Fruit fly (Drosophila melanogaster) whole organism, embryonic: ENCODE data around the gene Nepl7.

Experiments
- Atf-2 ChIP-seq: fragments of 200-800 bp; sonication (Bioruptor generic); optimal IDR thresholded peaks from 2 replicates; lab custom pipeline; 2016; ENCODE audit warnings: missing biosample characterization, missing genetic modification characterization
- CG11696 ChIP-seq: fragments of 200-800 bp; sonication (Bioruptor generic); IDR thresholded peaks from 2 replicates; pipeline ENCODE4 v1.3.6; 2022; ENCODE audit warnings: missing biosample characterization, missing genetic modification characterization
- CG6683 ChIP-seq: fragments of 200-800 bp; sonication (Bioruptor generic); optimal IDR thresholded peaks from 2 replicates; lab custom pipeline; 2017; ENCODE audit warnings: missing biosample characterization, mild to moderate bottlenecking, missing genetic modification characterization, missing genetic modification reagents
- CG7372 ChIP-seq: fragments of 200-800 bp; sonication (Bioruptor generic); IDR thresholded peaks from 2 replicates; pipeline ENCODE4 v1.3.6; 2022; ENCODE audit warnings: missing biosample characterization, missing genetic modification characterization
- CG8478 ChIP-seq: fragments of >200 bp; optimal IDR thresholded peaks from 2 replicates; lab custom pipeline; 2018
- Jarid2 ChIP-seq: fragments of 200-800 bp; sonication (Bioruptor generic); optimal IDR thresholded peaks from 3 replicates; lab custom pipeline; 2017; ENCODE audit warnings: mild to moderate bottlenecking, missing biosample characterization, missing genetic modification reagents, missing genetic modification characterization
- Nf-YB ChIP-seq: fragments of 200-800 bp; sonication (Bioruptor generic); optimal IDR thresholded peaks from 3 replicates; lab custom pipeline; 2019; ENCODE audit warnings: missing biosample characterization, mild to moderate bottlenecking, missing genetic modification characterization, moderate library complexity
- chn ChIP-seq: fragments of 200-800 bp; sonication (Bioruptor generic); optimal IDR thresholded peaks from 2 replicates; lab custom pipeline; 2016; ENCODE audit warnings: missing biosample characterization, missing genetic modification characterization
- crc ChIP-seq: fragments of 200-800 bp; sonication (Bioruptor generic); optimal IDR thresholded peaks from 2 replicates; lab custom pipeline; 2016; ENCODE audit warnings: missing biosample characterization, missing genetic modification characterization
- hth ChIP-seq: fragments of >200 bp; optimal IDR thresholded peaks from 2 replicates; lab custom pipeline; 2017; ENCODE audit warnings: inconsistent platforms
- kah ChIP-seq: fragments of 200-800 bp; sonication (Bioruptor generic); optimal IDR thresholded peaks from 2 replicates; lab custom pipeline; 2018; ENCODE audit warnings: missing biosample characterization, mild to moderate bottlenecking, missing genetic modification characterization
- lbe ChIP-seq: fragments of 200-800 bp; sonication (Bioruptor generic); optimal IDR thresholded peaks from 2 replicates; lab custom pipeline; 2016; ENCODE audit warnings: missing biosample characterization, mild to moderate bottlenecking, missing genetic modification characterization
- slbo ChIP-seq: fragments of 200-800 bp; sonication (Bioruptor generic); IDR thresholded peaks from 2 replicates; pipeline ENCODE4 v1.3.6; 2022; ENCODE audit warnings: missing biosample characterization, missing genetic modification characterization
- wek ChIP-seq: fragments of 200-800 bp; sonication (Bioruptor generic); optimal IDR thresholded peaks from 3 replicates; lab custom pipeline; 2018; ENCODE audit warnings: missing biosample characterization, mild to moderate bottlenecking, missing genetic modification characterization, moderate library complexity

Nepl7 gene

dm6 chr2L:12618016-12618675 is 51.4 kb downstream of the Nepl7 start (continued):
- TF ChIP-seq CG7372 (GFP tag; lab: Robert Waterston, UW) (peak; percentile 78), lbe (GFP tag; lab: Kevin White, UChicago) (peak; percentile 13), slbo (GFP tag; lab: Robert Waterston, UW) (no peak), wek (GFP tag; lab: Kevin White, UChicago) (no peak), CG6683 (no peak), Nf-YB (GFP tag; lab: Kevin White, UChicago) (peak; percentile 99), Atf-2 (GFP tag; lab: Kevin White, UChicago) (no peak), CG8478 (lab: Kevin White, UChicago) (peak; percentile 82), Jarid2 (GFP tag; lab: Kevin White, UChicago) (peak; percentile 73), hth (lab: Kevin White, UChicago) (no peak), CG11696 (no peak), chn (no peak), kah (no peak), crc (GFP tag; lab: Kevin White, UChicago) (no peak)
